Worm (Caenorhabditis elegans) whole organism, midembryonic: Measurements from ENCODE around the gene ril-1.

Experiments
- T22C8.4 ChIP-seq: fragments of 200-800 bp; sonication (Bioruptor generic); IDR thresholded peaks from 2 replicates; pipeline ENCODE4 v1.3.6; 2022; ENCODE audit warnings: missing genetic modification characterization, missing compliant biosample characterization
- cog-1 ChIP-seq: sonication (generic microtip); optimal IDR thresholded peaks from 2 replicates; lab custom pipeline; 2016; ENCODE audit warnings: missing genetic modification characterization, missing compliant biosample characterization
- flt-1 ChIP-seq: fragments of 200-800 bp; sonication (Bioruptor generic); IDR thresholded peaks from 2 replicates; pipeline ENCODE4 v1.3.6; 2022; ENCODE audit warnings: missing genetic modification characterization, missing compliant biosample characterization
- klf-2 ChIP-seq: fragments of 200-800 bp; sonication (Bioruptor generic); conservative IDR thresholded peaks from 2 replicates; pipeline ENCODE4 v1.3.6; 2022; ENCODE audit warnings: missing genetic modification reagents, missing genetic modification characterization, missing compliant biosample characterization
- med-1 ChIP-seq: sonication (generic microtip); optimal IDR thresholded peaks from 2 replicates; lab custom pipeline; 2017; ENCODE audit warnings: missing genetic modification characterization, mild to moderate bottlenecking, missing compliant biosample characterization, antibody characterized with exemption, missing genetic modification reagents; ENCODE audit not compliant: insufficient read depth
- ref-1 ChIP-seq: fragments of 200-800 bp; sonication (Bioruptor generic); conservative IDR thresholded peaks from 2 replicates; pipeline ENCODE4 v1.3.6; 2022; ENCODE audit warnings: missing genetic modification reagents, missing genetic modification characterization, missing compliant biosample characterization
- tab-1 ChIP-seq: fragments of 200-800 bp; sonication (Bioruptor generic); IDR thresholded peaks from 2 replicates; pipeline ENCODE4 v1.3.6; 2022; ENCODE audit warnings: missing genetic modification characterization, missing compliant biosample characterization
- ztf-23 ChIP-seq: fragments of 200-800 bp; sonication (Bioruptor generic); IDR thresholded peaks from 2 replicates; pipeline ENCODE4 v1.3.6; 2022; ENCODE audit warnings: missing genetic modification reagents, missing genetic modification characterization, missing compliant biosample characterization
- ztf-29 ChIP-seq: fragments of 200-800 bp; sonication (Bioruptor generic); IDR thresholded peaks from 2 replicates; pipeline ENCODE4 v1.3.6; 2022; ENCODE audit warnings: missing genetic modification reagents, missing genetic modification characterization, missing compliant biosample characterization

Gene ril-1

DNA sequence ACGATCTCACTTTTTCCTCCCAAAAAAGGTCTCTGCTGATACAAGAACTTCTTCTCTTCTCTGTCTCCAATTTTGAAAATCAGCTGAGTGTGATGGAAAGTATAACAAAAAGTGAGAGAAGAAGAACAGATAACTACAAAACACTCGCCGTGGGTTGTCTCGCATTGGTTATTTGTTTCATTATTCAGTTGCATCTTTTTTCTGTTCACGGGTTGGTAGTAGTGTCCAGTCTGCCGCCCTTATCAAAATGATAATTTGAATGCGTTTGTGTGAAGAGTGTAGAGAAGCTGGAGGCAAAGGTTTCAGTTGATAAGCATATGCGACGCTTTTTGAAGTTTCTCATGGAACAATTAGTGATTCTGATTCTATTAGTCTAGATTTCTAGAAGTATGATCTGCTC is 20.9 kb downstream of the ril-1 start:
- TF ChIP-seq tab-1 (GFP tag; lab: Robert Waterston, UW) = no peak
- no peak for TF ChIP-seq T22C8.4 (GFP tag; lab: Robert Waterston, UW)
- no peak for TF ChIP-seq klf-2 (GFP tag; lab: Robert Waterston, UW)
- no peak for TF ChIP-seq ztf-23
- no peak for TF ChIP-seq flt-1 (GFP tag; lab: Robert Waterston, UW)

DNA sequence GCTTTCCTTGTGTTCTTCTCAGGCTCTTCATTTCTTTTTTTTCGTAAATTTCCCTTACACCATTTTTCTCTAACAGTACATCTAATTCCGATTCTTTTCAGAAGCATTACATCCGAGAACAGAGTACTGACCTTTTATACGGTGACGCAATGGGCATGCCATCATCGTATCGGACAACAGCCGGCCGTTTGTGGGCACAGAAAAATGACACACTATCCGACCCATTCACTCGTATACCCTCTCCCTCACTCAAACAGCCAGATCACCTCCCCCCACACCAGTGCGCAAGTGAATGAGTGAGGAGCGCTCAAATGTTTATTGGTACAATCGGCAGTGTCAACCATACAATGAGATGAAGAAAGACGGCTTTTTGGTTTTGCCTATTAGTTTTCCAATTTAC is 22.8 kb downstream of the ril-1 start, which contains the start of gene R02D5.24:
R02D5.24 (plus strand) TSS at position 205 of the 400 bp plus-strand sequence.
- TF ChIP-seq tab-1 (GFP tag; lab: Robert Waterston, UW) (no peak), flt-1 (GFP tag; lab: Robert Waterston, UW) (0 out of 2 replicates have a peak, but pooled peaks have one; percentile 15)

DNA sequence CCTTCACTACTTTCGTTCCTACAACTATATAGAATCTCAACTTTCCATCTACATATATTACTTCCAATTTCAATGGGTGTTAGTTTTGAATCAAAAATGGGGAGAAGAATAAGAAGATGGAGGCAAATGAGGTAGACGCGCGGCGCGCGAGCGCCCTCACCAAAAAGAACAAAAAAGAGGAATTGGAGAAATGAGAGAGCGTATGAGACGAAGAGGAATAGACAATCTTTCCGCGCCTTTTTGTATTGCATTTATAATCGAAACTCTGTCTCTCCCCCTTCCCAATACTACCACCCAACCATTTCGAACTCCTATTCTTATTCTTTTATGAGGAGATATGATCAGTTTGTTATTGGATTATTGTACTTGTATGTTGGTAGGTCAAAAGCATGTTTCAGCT is 23.4 kb downstream of the ril-1 start:
- no peak for TF ChIP-seq ref-1 (GFP tag; lab: Robert Waterston, UW)
- TF ChIP-seq tab-1 (GFP tag; lab: Robert Waterston, UW) = no peak

DNA sequence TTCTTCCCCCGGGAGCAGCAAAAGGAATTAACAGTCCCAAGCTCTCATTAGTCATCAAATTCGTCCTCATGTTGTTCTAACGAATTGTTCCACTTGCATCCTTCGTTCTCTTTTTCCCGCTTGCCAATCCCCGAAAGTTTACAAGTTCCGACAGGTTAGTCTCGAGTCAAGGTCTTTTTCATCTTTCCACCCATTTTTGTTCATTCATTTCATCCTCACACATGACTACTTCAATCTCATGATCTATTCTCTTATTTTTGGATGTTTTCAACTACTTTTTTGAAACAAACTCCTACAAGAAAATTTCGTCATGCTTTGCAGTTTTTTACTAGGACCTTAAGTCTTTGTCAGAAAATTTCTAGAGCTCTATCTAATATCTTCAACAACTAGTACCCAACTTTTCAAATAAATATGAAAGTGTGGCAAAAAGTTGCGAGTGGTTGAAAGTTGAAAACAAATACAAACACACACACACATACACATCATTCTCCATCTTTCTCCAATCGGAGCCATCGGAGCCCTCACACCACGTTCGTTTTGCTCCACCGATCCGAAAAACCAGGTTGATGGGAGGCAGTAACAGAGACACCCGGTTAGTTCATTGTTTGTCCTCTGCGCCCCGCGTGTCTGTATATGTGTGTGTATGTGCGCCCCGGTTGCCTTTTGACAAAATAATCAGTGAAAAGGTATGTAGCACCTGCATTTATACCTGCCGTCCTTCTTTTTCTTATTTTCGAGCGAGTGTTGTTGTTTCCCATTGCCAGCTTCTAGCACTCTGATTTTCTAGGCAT is 24.7 kb downstream of the ril-1 start:
- TF ChIP-seq ztf-29 (GFP tag; lab: Robert Waterston, UW) = no peak

DNA sequence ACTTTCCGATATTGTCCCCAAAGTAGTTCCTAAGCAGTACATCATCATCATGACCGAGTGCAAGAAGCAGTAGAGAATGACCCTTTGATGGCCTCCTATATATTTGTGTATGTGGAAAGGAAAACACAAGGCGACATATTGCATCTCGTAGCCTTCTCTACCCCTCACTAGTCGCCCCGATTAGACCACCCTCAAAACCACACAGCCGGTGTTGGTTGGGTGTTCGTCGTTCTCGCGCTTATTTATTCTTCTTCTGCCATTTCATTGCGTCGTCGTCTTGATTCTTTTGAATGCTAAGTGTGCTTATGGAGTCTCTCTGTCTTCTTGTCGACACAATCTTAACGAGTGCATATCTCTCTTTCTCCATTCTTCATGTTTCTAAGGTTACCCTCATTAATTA is 25.7 kb downstream of the ril-1 start:
- TF ChIP-seq flt-1 (GFP tag; lab: Robert Waterston, UW) (peak; percentile 61; the same call in 1 of the 2 replicates), ref-1 (GFP tag; lab: Robert Waterston, UW) (no peak), cog-1 (tag; lab: Kevin White, UChicago) (peak; percentile 34)

DNA sequence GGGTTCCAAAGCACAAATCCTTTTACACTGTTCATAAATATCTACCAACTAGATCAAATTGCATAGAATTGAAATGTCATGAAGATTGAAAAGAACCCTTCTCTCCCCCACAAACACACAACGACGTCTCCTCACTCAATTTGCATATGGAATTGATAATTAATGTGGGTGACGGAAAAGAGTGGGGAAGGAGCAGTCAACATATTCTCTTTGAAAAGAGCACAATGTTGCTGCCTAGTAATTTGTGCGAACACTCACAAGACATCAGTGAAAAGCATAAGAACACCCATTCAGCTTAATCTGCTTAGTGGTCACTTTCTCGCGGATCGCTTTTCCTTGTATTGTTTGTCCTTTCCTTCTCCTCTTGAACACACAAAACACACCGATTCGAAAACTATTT is 27.5 kb downstream of the ril-1 start:
- TF ChIP-seq ztf-23 = no peak
- TF ChIP-seq ref-1 (GFP tag; lab: Robert Waterston, UW) = no peak
- TF ChIP-seq cog-1 (tag; lab: Kevin White, UChicago) = no peak
- no peak for TF ChIP-seq med-1 (GFP tag; lab: Kevin White, UChicago)
- TF ChIP-seq ztf-29 (GFP tag; lab: Robert Waterston, UW) = no peak
- no peak for TF ChIP-seq klf-2 (GFP tag; lab: Robert Waterston, UW)
- TF ChIP-seq T22C8.4 (GFP tag; lab: Robert Waterston, UW) = no peak
- TF ChIP-seq tab-1 (GFP tag; lab: Robert Waterston, UW) = no peak
- no peak for TF ChIP-seq flt-1 (GFP tag; lab: Robert Waterston, UW)

DNA sequence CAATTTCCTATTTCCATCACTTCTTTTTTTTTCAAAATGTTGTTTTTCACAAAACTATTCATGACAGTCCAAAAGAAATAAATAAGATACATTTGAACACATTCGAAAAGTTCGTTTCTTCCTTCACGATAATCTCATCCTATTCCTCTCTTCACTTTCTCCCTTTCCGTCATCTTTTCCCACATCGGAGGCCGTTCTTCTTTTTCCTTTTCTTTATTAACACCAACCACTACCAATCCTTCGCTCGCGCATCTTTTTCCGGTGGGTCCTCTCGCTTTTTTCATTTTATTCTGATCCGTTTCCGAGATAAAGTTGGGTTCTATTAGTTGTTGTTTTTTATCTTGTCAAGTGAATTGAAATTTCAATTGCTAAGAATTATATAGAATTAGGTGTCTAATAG is 28.4 kb downstream of the ril-1 start:
- TF ChIP-seq ztf-23 = no peak
- no peak for TF ChIP-seq T22C8.4 (GFP tag; lab: Robert Waterston, UW)
- TF ChIP-seq med-1 (GFP tag; lab: Kevin White, UChicago) = no peak
- TF ChIP-seq ref-1 (GFP tag; lab: Robert Waterston, UW) = no peak
- TF ChIP-seq tab-1 (GFP tag; lab: Robert Waterston, UW) = no peak
- TF ChIP-seq cog-1 (tag; lab: Kevin White, UChicago) = no peak
- TF ChIP-seq ztf-29 (GFP tag; lab: Robert Waterston, UW) = no peak
- TF ChIP-seq flt-1 (GFP tag; lab: Robert Waterston, UW) = no peak
- TF ChIP-seq klf-2 (GFP tag; lab: Robert Waterston, UW) = no peak

DNA sequence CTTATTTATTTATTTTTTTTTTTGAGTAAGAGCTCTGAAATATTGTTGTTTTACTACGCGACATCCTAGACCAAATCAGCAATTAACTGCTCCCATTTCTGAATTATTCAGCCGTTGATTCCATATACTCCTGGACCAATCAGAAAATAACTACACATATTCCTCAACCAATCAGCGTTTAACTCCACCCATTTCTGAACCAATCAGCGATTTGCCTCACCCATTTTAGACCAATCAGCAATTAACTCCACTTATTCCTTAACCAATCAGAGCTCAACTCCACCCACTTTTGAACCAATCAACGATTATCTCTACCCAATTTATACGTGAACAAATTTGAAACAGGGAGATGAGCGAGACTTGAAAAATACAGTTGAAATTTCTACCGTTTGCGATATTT is 30.3 kb downstream of the ril-1 start:
- TF ChIP-seq ztf-23 (no peak), ref-1 (GFP tag; lab: Robert Waterston, UW) (no peak), cog-1 (tag; lab: Kevin White, UChicago) (no peak), med-1 (GFP tag; lab: Kevin White, UChicago) (no peak), T22C8.4 (GFP tag; lab: Robert Waterston, UW) (no peak), tab-1 (GFP tag; lab: Robert Waterston, UW) (no peak), klf-2 (GFP tag; lab: Robert Waterston, UW) (no peak)

DNA sequence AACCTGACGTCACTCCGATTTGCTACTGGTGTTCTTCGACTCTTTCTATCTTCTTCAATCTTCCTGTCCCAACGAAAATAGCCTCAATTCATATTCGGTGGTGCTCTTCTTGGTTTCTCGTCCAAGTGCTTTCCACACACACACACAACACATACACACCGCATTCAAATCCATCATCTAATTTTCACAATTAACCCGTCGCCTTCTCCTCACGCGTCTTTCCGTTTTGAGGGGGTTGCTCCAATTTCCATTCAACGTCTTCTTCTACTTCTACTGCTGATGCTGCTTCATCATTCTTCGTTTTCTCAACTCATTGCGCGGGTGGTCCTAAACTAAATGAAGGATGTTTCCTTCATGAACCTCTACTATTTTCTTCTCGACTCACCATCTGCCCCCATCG is 32.8 kb downstream of the ril-1 start:
- TF ChIP-seq tab-1 (GFP tag; lab: Robert Waterston, UW) = no peak
- TF ChIP-seq ztf-23 = no peak
- TF ChIP-seq cog-1 (tag; lab: Kevin White, UChicago) = no peak
- TF ChIP-seq ztf-29 (GFP tag; lab: Robert Waterston, UW) = no peak
- no peak for TF ChIP-seq klf-2 (GFP tag; lab: Robert Waterston, UW)
- no peak for TF ChIP-seq flt-1 (GFP tag; lab: Robert Waterston, UW)
- TF ChIP-seq ref-1 (GFP tag; lab: Robert Waterston, UW) = no peak
- TF ChIP-seq T22C8.4 (GFP tag; lab: Robert Waterston, UW) = no peak
- TF ChIP-seq med-1 (GFP tag; lab: Kevin White, UChicago) = no peak

DNA sequence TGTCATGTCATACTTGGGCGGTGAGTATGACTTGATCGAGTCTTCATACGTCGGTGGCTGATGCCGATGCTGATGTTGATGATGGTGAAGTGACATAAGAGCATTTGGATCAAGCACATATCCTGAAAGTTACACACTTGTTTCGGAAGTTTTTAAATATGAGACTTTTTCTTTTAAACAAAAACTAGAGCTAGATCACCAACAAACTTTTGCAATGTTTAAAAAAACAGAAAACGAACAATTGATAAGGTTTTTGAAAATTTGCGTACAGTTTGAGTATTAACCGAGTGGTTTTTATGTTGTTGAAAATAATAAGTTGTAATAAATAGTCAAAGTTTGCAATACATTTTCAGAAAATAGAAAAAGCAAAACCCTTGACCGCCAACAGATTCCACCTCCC is 39.3 kb downstream of the ril-1 start, which contains the start of gene R02D5.4:
R02D5.4 (minus strand) TSS at position 101 of the 400 bp plus-strand sequence.
- TF ChIP-seq med-1 (GFP tag; lab: Kevin White, UChicago) (no peak), klf-2 (GFP tag; lab: Robert Waterston, UW) (no peak), flt-1 (GFP tag; lab: Robert Waterston, UW) (no peak), ref-1 (GFP tag; lab: Robert Waterston, UW) (no peak), tab-1 (GFP tag; lab: Robert Waterston, UW) (no peak), T22C8.4 (GFP tag; lab: Robert Waterston, UW) (no peak), cog-1 (tag; lab: Kevin White, UChicago) (no peak), ztf-29 (GFP tag; lab: Robert Waterston, UW) (no peak), ztf-23 (no peak)
